Fruit fly (Drosophila melanogaster): ENCODE data around the gene CG7573.
A peak's percentile ranks its signal among the peaks of the same experiment; 100 is the strongest.

The CG7573 gene

dm6 chr3L:11328015-11328680 is 16.6 kb downstream of the CG7573 start (continued):
- TF ChIP-seq CG11456 (GFP tag; IDR thresholded peaks at IDR 0.05) (no peak), CrebB (tag; optimal IDR thresholded peaks at IDR 0.05) (no peak), CG17385 (GFP tag; optimal IDR thresholded peaks at IDR 0.05) (peak; percentile 15), CG14014 (GFP tag; IDR thresholded peaks at IDR 0.05) (0 out of 2 replicates have a peak, but pooled peaks have one; percentile 6), schlank (tag; optimal IDR thresholded peaks at IDR 0.05) (no peak), CG11398 (GFP tag; optimal IDR thresholded peaks at IDR 0.05) (peak; percentile 7), trem (tag; optimal IDR thresholded peaks at IDR 0.05) (peak; percentile 25), Taf1 (GFP tag; IDR thresholded peaks at IDR 0.05) (0 out of 2 replicates have a peak, but pooled peaks have one; percentile 35), CG17829 (tag; optimal IDR thresholded peaks at IDR 0.05) (peak; percentile 0), lbe (GFP tag; optimal IDR thresholded peaks at IDR 0.05) (no peak), CG17361 (GFP tag; IDR thresholded peaks at IDR 0.05) (peak; percentile 35; the same call in 2 of the 3 replicates), fd96Cb (tag; optimal IDR thresholded peaks at IDR 0.05) (peak; percentile 46), nom (GFP tag; optimal IDR thresholded peaks at IDR 0.05) (peak; percentile 83), sim (GFP tag; IDR thresholded peaks at IDR 0.05) (0 out of 2 replicates have a peak, but pooled peaks have one; percentile 21), CG14710 (tag; optimal IDR thresholded peaks at IDR 0.05) (peak; percentile 49), CG18476 (GFP tag; optimal IDR thresholded peaks at IDR 0.05) (peak; percentile 33), Dp (GFP tag; optimal IDR thresholded peaks at IDR 0.05) (no peak), Nf-YA (GFP tag; IDR thresholded peaks at IDR 0.05) (no peak), br (optimal IDR thresholded peaks at IDR 0.05) (no peak), Blimp-1 (GFP tag; optimal IDR thresholded peaks at IDR 0.05) (peak; percentile 47), CG18599 (GFP tag; optimal IDR thresholded peaks at IDR 0.05) (peak; percentile 18), tgo (GFP tag; IDR thresholded peaks at IDR 0.05) (peak; percentile 55; the same call in 2 of the 3 replicates), CG31224 (GFP tag; IDR thresholded peaks at IDR 0.05) (0 out of 2 replicates have a peak, but pooled peaks have one; percentile 11), CG17359 (tag; optimal IDR thresholded peaks at IDR 0.05) (peak; percentile 1), jigr1 (GFP tag; IDR thresholded peaks at IDR 0.05) (no peak), nau (GFP tag; optimal IDR thresholded peaks at IDR 0.05) (no peak), wor (GFP tag; IDR thresholded peaks at IDR 0.05) (no peak), CG13287 (GFP tag; IDR thresholded peaks at IDR 0.05; ENCODE audit: partially characterized antibody) (peak; percentile 14; the same call in 1 of the 2 replicates), Sox100B (GFP tag; optimal IDR thresholded peaks at IDR 0.05) (peak; percentile 65), D19A (tag; optimal IDR thresholded peaks at IDR 0.05) (peak; percentile 93), CG14965 (GFP tag; optimal IDR thresholded peaks at IDR 0.05; ENCODE audit: borderline replicate concordance) (no peak), CG3281 (GFP tag; optimal IDR thresholded peaks at IDR 0.05) (peak; percentile 18), dpn (GFP tag; optimal IDR thresholded peaks at IDR 0.05) (peak in 1 of 2 experiments; percentile 22), Dek (tag; optimal IDR thresholded peaks at IDR 0.05) (no peak), Rx (GFP tag; IDR thresholded peaks at IDR 0.05) (no peak), CG8290 (GFP tag; optimal IDR thresholded peaks at IDR 0.05) (no peak), CG8290 (tag; optimal IDR thresholded peaks at IDR 0.05) (peak in 1 of 2 experiments; percentile 67), Drgx (GFP tag; IDR thresholded peaks at IDR 0.05) (peak; percentile 80), btn (GFP tag; optimal IDR thresholded peaks at IDR 0.05) (no peak), Hr51 (GFP tag; optimal IDR thresholded peaks at IDR 0.05) (peak in 1 of 2 experiments; percentile 53), Oli (tag; optimal IDR thresholded peaks at IDR 0.05) (peak; percentile 2), CG32772 (GFP tag; IDR thresholded peaks at IDR 0.05) (0 out of 2 replicates have a peak, but pooled peaks have one; percentile 45), pfk (GFP tag; optimal IDR thresholded peaks at IDR 0.05) (no peak), run (tag; optimal IDR thresholded peaks at IDR 0.05) (peak; percentile 85), gt (GFP tag; IDR thresholded peaks at IDR 0.05) (no peak), CG1233 (GFP tag; optimal IDR thresholded peaks at IDR 0.05) (peak; percentile 9), Deaf1 (tag; optimal IDR thresholded peaks at IDR 0.05) (no peak), tio (GFP tag; optimal IDR thresholded peaks at IDR 0.05) (peak; percentile 38), CG10267 (tag; optimal IDR thresholded peaks at IDR 0.05) (peak; percentile 35)

Data from whole organism, embryonic.